Fruit fly (Drosophila melanogaster): ENCODE results near the gene CG4686.

dm6 chr3R:19877427-19878076 lies 13.3 kb downstream of the CG4686 start, which contains the start of the genes CG17186 and Arc42:
- no peak for TF ChIP-seq psq (optimal IDR thresholded peaks at IDR 0.05)
- no peak for TF ChIP-seq ttk (optimal IDR thresholded peaks at IDR 0.05)
- TF ChIP-seq Myc (optimal IDR thresholded peaks at IDR 0.05) = no peak

Measured in Kc167 (cell line).